Fruit fly (Drosophila melanogaster): ENCODE results near the gene Zw.

DNA sequence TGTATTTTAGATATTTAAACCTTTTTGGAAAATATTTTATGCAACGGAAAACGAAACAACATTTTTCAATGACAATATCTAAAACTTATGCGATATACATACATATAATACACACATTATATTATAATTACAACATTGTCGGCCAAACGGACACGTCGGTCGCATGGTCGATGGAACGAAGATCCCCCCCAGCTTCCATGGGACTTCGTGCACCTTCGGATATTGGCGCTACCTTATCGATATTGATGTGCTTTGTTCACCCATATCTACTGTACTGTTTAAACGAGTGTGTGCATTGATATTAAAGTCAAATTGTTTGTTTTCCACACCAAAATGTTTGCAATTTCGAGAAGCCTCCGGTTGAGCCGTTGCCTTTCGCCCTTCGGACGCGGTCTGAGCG, 41.6 kb upstream of the Zw start, which contains the start of gene CG14212:
- TF ChIP-seq CG11617 (GFP tag; optimal IDR thresholded peaks at IDR 0.05): no peak
- TF ChIP-seq Clk (GFP tag; optimal IDR thresholded peaks at IDR 0.05): no peak
- no peak for TF ChIP-seq cnc (optimal IDR thresholded peaks at IDR 0.05)
- TF ChIP-seq pad (GFP tag; optimal IDR thresholded peaks at IDR 0.05): no peak
- TF ChIP-seq kay (GFP tag; ENCODE audit: borderline replicate concordance): no peak
- TF ChIP-seq CG12768 (GFP tag; optimal IDR thresholded peaks at IDR 0.05): no peak
- no peak for TF ChIP-seq cic (GFP tag; optimal IDR thresholded peaks at IDR 0.05)
